Worm (Caenorhabditis elegans): ENCODE data around the gene fmo-1.

ce11 chrIV:10699660-10700059, 38.0 kb downstream of the fmo-1 start, which contains the start of gene R102.11:
- TF ChIP-seq ztf-4 (tag; optimal IDR thresholded peaks at IDR 0.05) (no peak), snpc-4 (tag; optimal IDR thresholded peaks at IDR 0.05) (no peak), nhr-11 (tag; optimal IDR thresholded peaks at IDR 0.05) (no peak), sox-4 (tag; optimal IDR thresholded peaks at IDR 0.05) (no peak), nhr-76 (tag; optimal IDR thresholded peaks at IDR 0.05) (no peak), isw-1 (GFP tag; IDR thresholded peaks at IDR 0.05) (no peak), unc-62 (GFP tag; optimal IDR thresholded peaks at IDR 0.05) (no peak), lir-3 (tag; optimal IDR thresholded peaks at IDR 0.05; ENCODE audit: poor library complexity) (no peak), ceh-8 (GFP tag; optimal IDR thresholded peaks at IDR 0.05) (no peak), unc-130 (tag; optimal IDR thresholded peaks at IDR 0.05) (no peak)

Measured in whole organism, L1 larva.